Worm (Caenorhabditis elegans): ENCODE measurements around the gene che-2.

The che-2 gene

ce11 chrX:496795-497194, 15.5 kb downstream of the che-2 start:
- TF ChIP-seq unc-62 (GFP tag; optimal IDR thresholded peaks at IDR 0.05) = no peak

ce11 chrX:498640-499039, 17.4 kb downstream of the che-2 start:
- TF ChIP-seq unc-62 (GFP tag; optimal IDR thresholded peaks at IDR 0.05) = no peak

ce11 chrX:504046-504843, 23.0 kb downstream of the che-2 start:
- no peak for TF ChIP-seq unc-62 (GFP tag; optimal IDR thresholded peaks at IDR 0.05)

- no peak for TF ChIP-seq unc-62 (GFP tag; optimal IDR thresholded peaks at IDR 0.05)
Measured at ce11 chrX:505014-505413, 23.8 kb downstream of the che-2 start.

ce11 chrX:506848-507247, 25.6 kb downstream of the che-2 start, which contains the start of gene B0310.2:
B0310.2 (minus strand) TSS chrX:506948.
- TF ChIP-seq unc-62 (GFP tag; optimal IDR thresholded peaks at IDR 0.05) = no peak

ce11 chrX:514023-514422, 32.8 kb downstream of the che-2 start:
- no peak for TF ChIP-seq unc-62 (GFP tag; optimal IDR thresholded peaks at IDR 0.05)

ce11 chrX:520881-521280, 39.6 kb downstream of the che-2 start, which contains the start of gene B0310.3:
B0310.3 (minus strand) TSS chrX:520981.
- no peak for TF ChIP-seq unc-62 (GFP tag; optimal IDR thresholded peaks at IDR 0.05)

ce11 chrX:524498-524897, 43.2 kb downstream of the che-2 start:
- no peak for TF ChIP-seq unc-62 (GFP tag; optimal IDR thresholded peaks at IDR 0.05)

ce11 chrX:527663-528062, 46.4 kb downstream of the che-2 start:
- TF ChIP-seq unc-62 (GFP tag; optimal IDR thresholded peaks at IDR 0.05) = no peak

ce11 chrX:528761-529160, 47.5 kb downstream of the che-2 start:
- no peak for TF ChIP-seq unc-62 (GFP tag; optimal IDR thresholded peaks at IDR 0.05)

ce11 chrX:529386-529785, 48.1 kb downstream of the che-2 start:
- no peak for TF ChIP-seq unc-62 (GFP tag; optimal IDR thresholded peaks at IDR 0.05)

ce11 chrX:530011-530410, 48.8 kb downstream of the che-2 start, which contains the start of gene ugt-46:
ugt-46 (minus strand) TSS chrX:530289.
- TF ChIP-seq unc-62 (GFP tag; optimal IDR thresholded peaks at IDR 0.05) = no peak

ce11 chrX:530909-531308, 49.7 kb downstream of the che-2 start, which contains the start of gene B0310.6:
B0310.6 (minus strand) TSS chrX:531009.
- TF ChIP-seq unc-62 (GFP tag; optimal IDR thresholded peaks at IDR 0.05) = no peak

ce11 chrX:535728-536127, 54.5 kb downstream of the che-2 start, which contains the start of gene F28C10.3:
F28C10.3 (minus strand) TSS chrX:535828.
- TF ChIP-seq unc-62 (GFP tag; optimal IDR thresholded peaks at IDR 0.05) = no peak
